Worm (Caenorhabditis elegans) whole organism, L3 larva: Measurements from ENCODE around the gene M03A8.3.

ENCODE experiments used
- R02D3.7 ChIP-seq: fragments of 150-350 bp; optimal IDR thresholded peaks from 2 replicates; lab custom pipeline; 2014; ENCODE audit warnings: missing biosample characterization, missing genetic modification characterization
- ZK546.5 ChIP-seq: sonication (generic microtip); optimal IDR thresholded peaks from 2 replicates; lab custom pipeline; 2017; ENCODE audit warnings: missing biosample characterization, missing genetic modification characterization
- aly-2 ChIP-seq: fragments of 150-350 bp; optimal IDR thresholded peaks from 2 replicates; lab custom pipeline; 2014; ENCODE audit warnings: missing biosample characterization, missing genetic modification characterization
- ceh-16 ChIP-seq: sonication (generic microtip); optimal IDR thresholded peaks from 2 replicates; lab custom pipeline; 2017; ENCODE audit warnings: missing biosample characterization, missing genetic modification characterization
- ceh-28 ChIP-seq: fragments of 150-350 bp; optimal IDR thresholded peaks from 2 replicates; lab custom pipeline; 2014; ENCODE audit warnings: missing biosample characterization, missing genetic modification reagents, missing genetic modification characterization
- ceh-82 ChIP-seq: fragments of 150-350 bp; optimal IDR thresholded peaks from 2 replicates; lab custom pipeline; 2014; ENCODE audit warnings: missing biosample characterization, missing genetic modification characterization
- daf-12 ChIP-seq: fragments of 150-350 bp; optimal IDR thresholded peaks from 2 replicates; lab custom pipeline; 2014; ENCODE audit warnings: missing biosample characterization, missing genetic modification reagents, missing genetic modification characterization
- egl-27 ChIP-seq: sonication (generic microtip); optimal IDR thresholded peaks from 4 replicates; lab custom pipeline; 2017; ENCODE audit warnings: missing biosample characterization, missing genetic modification reagents, missing genetic modification characterization
- egl-5 ChIP-seq: fragments of 150-350 bp; optimal IDR thresholded peaks from 2 replicates; lab custom pipeline; 2017; ENCODE audit warnings: missing biosample characterization, missing genetic modification reagents, missing genetic modification characterization, inconsistent platforms
- elt-1 ChIP-seq: fragments of 150-350 bp; optimal IDR thresholded peaks from 2 replicates; lab custom pipeline; 2014; ENCODE audit warnings: missing biosample characterization, missing genetic modification characterization
- elt-2 ChIP-seq: sonication (generic microtip); optimal IDR thresholded peaks from 2 replicates; lab custom pipeline; 2016; ENCODE audit warnings: missing genetic modification reagents, mild to moderate bottlenecking, missing genetic modification characterization, missing compliant biosample characterization
- eor-1 ChIP-seq, 2 experiments: fragments of 150-350 bp; optimal IDR thresholded peaks; 2 replicates each; lab custom pipeline; 2014 to 2018; ENCODE audit warnings: missing biosample characterization in 2 of 2, missing genetic modification characterization in 2 of 2
- fkh-2 ChIP-seq: fragments of 150-350 bp; optimal IDR thresholded peaks from 2 replicates; lab custom pipeline; 2014; ENCODE audit warnings: missing biosample characterization, missing genetic modification reagents, missing genetic modification characterization
- fos-1 ChIP-seq: fragments of 150-350 bp; optimal IDR thresholded peaks from 2 replicates; lab custom pipeline; 2014; ENCODE audit warnings: missing biosample characterization, missing genetic modification characterization
- jun-1 ChIP-seq: fragments of 150-350 bp; optimal IDR thresholded peaks from 2 replicates; lab custom pipeline; 2014; ENCODE audit warnings: missing biosample characterization, missing genetic modification reagents, missing genetic modification characterization
- lin-15B ChIP-seq: fragments of 150-350 bp; optimal IDR thresholded peaks from 2 replicates; lab custom pipeline; 2014; ENCODE audit warnings: missing biosample characterization, missing genetic modification characterization
- lin-39 ChIP-seq: fragments of 150-350 bp; optimal IDR thresholded peaks from 2 replicates; lab custom pipeline; 2018; ENCODE audit warnings: missing biosample characterization, missing genetic modification reagents, missing genetic modification characterization
- lsy-12 ChIP-seq: sonication (generic microtip); optimal IDR thresholded peaks from 2 replicates; lab custom pipeline; 2016; ENCODE audit warnings: mild to moderate bottlenecking, missing genetic modification characterization, missing compliant biosample characterization
- mdl-1 ChIP-seq: fragments of 150-350 bp; optimal IDR thresholded peaks from 2 replicates; lab custom pipeline; 2014; ENCODE audit warnings: missing biosample characterization, missing genetic modification characterization
- mml-1 ChIP-seq: fragments of 150-350 bp; sonication (generic microtip); optimal IDR thresholded peaks from 3 replicates; lab custom pipeline; 2014; ENCODE audit warnings: missing biosample characterization, missing genetic modification characterization
- nfya-1 ChIP-seq: sonication (generic microtip); optimal IDR thresholded peaks from 2 replicates; lab custom pipeline; 2017; ENCODE audit warnings: missing genetic modification characterization, mild to moderate bottlenecking, missing compliant biosample characterization, antibody characterized with exemption, moderate library complexity; ENCODE audit not compliant: insufficient read depth
- nhr-11 ChIP-seq: fragments of 150-350 bp; optimal IDR thresholded peaks from 2 replicates; lab custom pipeline; 2014; ENCODE audit warnings: missing biosample characterization, missing genetic modification characterization
- nhr-12 ChIP-seq: fragments of 150-350 bp; optimal IDR thresholded peaks from 2 replicates; lab custom pipeline; 2014; ENCODE audit warnings: missing biosample characterization, missing genetic modification characterization
- nhr-237 ChIP-seq: fragments of 150-350 bp; optimal IDR thresholded peaks from 2 replicates; lab custom pipeline; 2014; ENCODE audit warnings: missing biosample characterization, missing genetic modification characterization
- nhr-67 ChIP-seq: fragments of 150-350 bp; optimal IDR thresholded peaks from 2 replicates; lab custom pipeline; 2014; ENCODE audit warnings: missing biosample characterization, missing genetic modification characterization
- nhr-77 ChIP-seq: fragments of 150-350 bp; optimal IDR thresholded peaks from 2 replicates; lab custom pipeline; 2014; ENCODE audit warnings: missing biosample characterization, missing genetic modification characterization
- pha-4 ChIP-seq: fragments of 150-350 bp; optimal IDR thresholded peaks from 2 replicates; lab custom pipeline; 2014; ENCODE audit warnings: missing biosample characterization, missing genetic modification reagents, missing genetic modification characterization
- pqm-1 ChIP-seq: fragments of 150-350 bp; optimal IDR thresholded peaks from 2 replicates; lab custom pipeline; 2017; ENCODE audit warnings: missing biosample characterization, missing genetic modification characterization, inconsistent platforms
- skn-1 ChIP-seq: fragments of 150-350 bp; optimal IDR thresholded peaks from 2 replicates; lab custom pipeline; 2014; ENCODE audit warnings: missing biosample characterization, missing genetic modification characterization
- snpc-4 ChIP-seq: fragments of 150-350 bp; optimal IDR thresholded peaks from 2 replicates; lab custom pipeline; 2014; ENCODE audit warnings: missing biosample characterization, missing genetic modification characterization
- tbx-2 ChIP-seq: sonication (generic microtip); optimal IDR thresholded peaks from 2 replicates; lab custom pipeline; 2016; ENCODE audit warnings: mild to moderate bottlenecking, missing genetic modification characterization, missing compliant biosample characterization
- unc-39 ChIP-seq: sonication (generic microtip); optimal IDR thresholded peaks from 4 replicates; lab custom pipeline; 2017; ENCODE audit warnings: missing biosample characterization, missing genetic modification characterization
- zag-1 ChIP-seq: fragments of 150-350 bp; optimal IDR thresholded peaks from 2 replicates; lab custom pipeline; 2014; ENCODE audit warnings: missing biosample characterization, missing genetic modification characterization
- ztf-11 ChIP-seq: fragments of 150-350 bp; optimal IDR thresholded peaks from 2 replicates; lab custom pipeline; 2014; ENCODE audit warnings: missing biosample characterization, missing genetic modification characterization

Gene M03A8.3

ce11 chrX:6790457-6790856 lies 9.4 kb upstream of the M03A8.3 start:
- peak; percentile 48 for TF ChIP-seq elt-2 (tag; lab: Kevin White, UChicago)
- no peak for TF ChIP-seq snpc-4 (tag; lab: Kevin White, UChicago)
- peak; percentile 48 for TF ChIP-seq pqm-1
- peak; percentile 1 for TF ChIP-seq pha-4 (tag; lab: Kevin White, UChicago)

DNA sequence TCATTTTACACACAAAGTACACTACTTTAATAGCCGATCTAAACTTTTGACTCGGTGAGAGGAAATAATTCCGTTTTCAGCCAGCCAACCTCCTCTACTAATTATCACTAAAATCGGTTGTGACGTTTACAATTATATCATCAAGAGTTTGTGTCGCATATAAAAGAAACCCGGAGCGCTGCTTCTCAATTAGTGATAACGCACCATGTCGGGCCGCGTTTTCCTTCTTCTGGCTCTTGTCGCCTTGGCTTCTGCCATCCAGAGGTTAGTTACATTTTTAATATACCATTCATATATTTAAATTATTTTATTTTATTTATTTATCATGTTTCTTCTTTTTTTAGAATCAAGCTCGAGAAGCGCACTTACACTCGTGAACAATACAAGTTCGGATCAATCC lies 8.9 kb upstream of the M03A8.3 start, which contains the start of gene asp-3:
Gene asp-3, plus strand, starts transcription at position 79 of the 400 bp plus-strand sequence.
- TF ChIP-seq elt-2 (tag; lab: Kevin White, UChicago), result peak; percentile 68
- TF ChIP-seq pha-4 (tag; lab: Kevin White, UChicago), result peak; percentile 2
- TF ChIP-seq ceh-28 (tag; lab: Kevin White, UChicago), result no peak
- TF ChIP-seq ztf-11 (tag; lab: Kevin White, UChicago), result no peak
- TF ChIP-seq pqm-1, result peak; percentile 41
- TF ChIP-seq nhr-11 (tag; lab: Kevin White, UChicago), result no peak

ce11 chrX:6792281-6793003 lies 7.4 kb upstream of the M03A8.3 start:
- no peak for TF ChIP-seq ztf-11 (tag; lab: Kevin White, UChicago)
- no peak for TF ChIP-seq zag-1 (tag; lab: Kevin White, UChicago)
- no peak for TF ChIP-seq ZK546.5 (tag; lab: Kevin White, UChicago)
- no peak for TF ChIP-seq aly-2 (tag; lab: Kevin White, UChicago)
- no peak for TF ChIP-seq lin-39 (tag; lab: Kevin White, UChicago)
- no peak for TF ChIP-seq snpc-4 (tag; lab: Kevin White, UChicago)
- TF ChIP-seq daf-12 (tag; lab: Kevin White, UChicago), result no peak
- TF ChIP-seq elt-2 (tag; lab: Kevin White, UChicago), result peak; percentile 77
- no peak for TF ChIP-seq lsy-12
- TF ChIP-seq egl-27 (tag; lab: Kevin White, UChicago), result no peak
- TF ChIP-seq pqm-1, result peak; percentile 5
- TF ChIP-seq skn-1 (tag; lab: Kevin White, UChicago), result no peak
- peak; percentile 59 for TF ChIP-seq pha-4 (tag; lab: Kevin White, UChicago)
- no peak for TF ChIP-seq R02D3.7 (tag; lab: Kevin White, UChicago)
- TF ChIP-seq egl-5 (tag; lab: Kevin White, UChicago), result no peak
- no peak for TF ChIP-seq tbx-2 (tag; lab: Kevin White, UChicago)
- no peak for TF ChIP-seq eor-1 (tag; optimal IDR thresholded peaks at IDR 0.05; lab: Kevin White, UChicago)
- TF ChIP-seq nhr-237 (tag; lab: Kevin White, UChicago), result no peak
- peak; percentile 1 for TF ChIP-seq nhr-77 (tag; lab: Kevin White, UChicago)
- no peak for TF ChIP-seq nfya-1
- no peak for TF ChIP-seq mml-1
- TF ChIP-seq fkh-2 (tag; lab: Kevin White, UChicago), result no peak
- TF ChIP-seq mdl-1 (tag; lab: Kevin White, UChicago), result no peak
- no peak for TF ChIP-seq nhr-11 (tag; lab: Kevin White, UChicago)
- peak; percentile 24 for TF ChIP-seq jun-1
- TF ChIP-seq unc-39 (tag; lab: Kevin White, UChicago), result no peak
- TF ChIP-seq nhr-67 (tag; lab: Kevin White, UChicago), result no peak
- no peak for TF ChIP-seq lin-15B (tag; lab: Kevin White, UChicago)
- TF ChIP-seq fos-1 (tag; lab: Kevin White, UChicago), result peak; percentile 4
- TF ChIP-seq ceh-82 (tag; lab: Kevin White, UChicago), result no peak
- TF ChIP-seq, all 47 proteins: peak for 6

ce11 chrX:6795843-6796521 lies 3.9 kb upstream of the M03A8.3 start:
- TF ChIP-seq unc-39 (tag; lab: Kevin White, UChicago), result no peak
- TF ChIP-seq elt-1 (tag; lab: Kevin White, UChicago), result peak; percentile 81
- TF ChIP-seq, all 47 proteins: peak for 1

DNA sequence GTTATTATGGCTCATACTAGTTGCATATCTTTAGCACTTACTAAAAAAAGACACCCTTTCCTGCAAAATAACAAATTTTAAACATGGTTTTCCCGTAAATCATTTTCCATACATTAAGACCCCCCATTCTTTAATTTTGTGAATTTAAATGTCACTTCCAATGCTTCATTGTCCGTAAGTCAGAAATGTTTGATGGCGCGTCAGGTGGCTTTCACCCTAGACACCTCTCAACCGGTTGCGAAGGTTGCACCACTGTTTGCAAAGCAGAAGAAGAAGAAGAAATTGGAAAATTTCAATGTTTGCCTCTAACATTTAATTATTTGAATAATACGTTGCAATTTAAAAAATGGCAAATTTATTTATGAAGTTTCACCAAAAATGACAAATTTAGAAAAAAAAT lies 1.7 kb downstream of the M03A8.3 start:
- TF ChIP-seq nhr-12 (tag; lab: Kevin White, UChicago) (no peak), ceh-16 (tag; lab: Kevin White, UChicago) (no peak), ceh-82 (tag; lab: Kevin White, UChicago) (no peak), lin-39 (tag; lab: Kevin White, UChicago) (no peak)
